Fruit fly (Drosophila melanogaster) whole organism, embryonic: ENCODE measurements around the gene vas.

Source experiments
- Abd-B ChIP-seq: fragments of 200-800 bp; sonication (Bioruptor generic); optimal IDR thresholded peaks from 2 replicates; lab custom pipeline; 2018; ENCODE audit warnings: missing biosample characterization, mild to moderate bottlenecking, missing genetic modification characterization, moderate library complexity
- Adf1 ChIP-seq: fragments of 200-800 bp; sonication (Bioruptor generic); IDR thresholded peaks from 2 replicates; pipeline ENCODE4 v1.3.6; 2022; ENCODE audit warnings: missing biosample characterization, missing genetic modification characterization
- C15 ChIP-seq: fragments of 200-800 bp; sonication (Bioruptor generic); IDR thresholded peaks from 3 replicates; pipeline ENCODE4 v1.3.6; 2022; ENCODE audit warnings: missing biosample characterization, missing genetic modification characterization
- CG10979 ChIP-seq: fragments of 200-800 bp; sonication (Bioruptor generic); optimal IDR thresholded peaks from 2 replicates; lab custom pipeline; 2018; ENCODE audit warnings: missing biosample characterization, mild to moderate bottlenecking, missing genetic modification characterization, moderate library complexity
- CG12219 ChIP-seq: fragments of 200-800 bp; sonication (Bioruptor generic); optimal IDR thresholded peaks from 3 replicates; lab custom pipeline; 2018; ENCODE audit warnings: missing biosample characterization, mild to moderate bottlenecking, missing genetic modification characterization
- CG18262 ChIP-seq: fragments of 200-800 bp; optimal IDR thresholded peaks from 3 replicates; lab custom pipeline; 2019; ENCODE audit warnings: missing biosample characterization, mild to moderate bottlenecking, missing genetic modification characterization, moderate library complexity
- CG2678 ChIP-seq: fragments of 200-800 bp; sonication (Bioruptor generic); optimal IDR thresholded peaks from 3 replicates; lab custom pipeline; 2019; ENCODE audit warnings: missing biosample characterization, mild to moderate bottlenecking, missing genetic modification characterization, moderate library complexity
- CG3163 ChIP-seq: fragments of 200-800 bp; sonication (Bioruptor generic); optimal IDR thresholded peaks from 3 replicates; lab custom pipeline; 2016; ENCODE audit warnings: missing biosample characterization, missing genetic modification characterization
- CG3726 ChIP-seq: fragments of 200-800 bp; sonication (Bioruptor generic); IDR thresholded peaks from 3 replicates; pipeline ENCODE4, ENCODE4 v1.3.6; 2022; ENCODE audit warnings: missing biosample characterization, missing genetic modification characterization
- CG4707 ChIP-seq: fragments of 200-800 bp; sonication (Bioruptor generic); optimal IDR thresholded peaks from 2 replicates; lab custom pipeline; 2018; ENCODE audit warnings: missing biosample characterization, mild to moderate bottlenecking, missing genetic modification characterization, moderate library complexity
- CG7372 ChIP-seq: fragments of 200-800 bp; sonication (Bioruptor generic); IDR thresholded peaks from 2 replicates; pipeline ENCODE4 v1.3.6; 2022; ENCODE audit warnings: missing biosample characterization, missing genetic modification characterization
- CG8281 ChIP-seq: fragments of 200-800 bp; sonication (Bioruptor generic); optimal IDR thresholded peaks from 2 replicates; lab custom pipeline; 2018; ENCODE audit warnings: missing biosample characterization, mild to moderate bottlenecking, missing genetic modification characterization, moderate library complexity
- CG8388 ChIP-seq: fragments of 200-800 bp; sonication (Bioruptor generic); optimal IDR thresholded peaks from 2 replicates; lab custom pipeline; 2019; ENCODE audit warnings: missing biosample characterization, mild to moderate bottlenecking, missing genetic modification characterization, moderate library complexity
- CG8924 ChIP-seq: fragments of 200-800 bp; optimal IDR thresholded peaks from 3 replicates; lab custom pipeline; 2019; ENCODE audit warnings: missing biosample characterization, mild to moderate bottlenecking, missing genetic modification characterization, moderate library complexity
- CG9215 ChIP-seq: fragments of 200-800 bp; sonication (Bioruptor generic); IDR thresholded peaks from 2 replicates; pipeline ENCODE4 v1.3.6; 2022; ENCODE audit warnings: missing biosample characterization, missing genetic modification characterization
- CG9876 ChIP-seq: fragments of 200-800 bp; sonication (Bioruptor generic); optimal IDR thresholded peaks from 2 replicates; lab custom pipeline; 2016; ENCODE audit warnings: missing biosample characterization, missing genetic modification characterization
- CTCF ChIP-seq: fragments of 200-800 bp; sonication (Bioruptor generic); optimal IDR thresholded peaks from 2 replicates; lab custom pipeline; 2017; ENCODE audit warnings: missing biosample characterization, mild to moderate bottlenecking, missing genetic modification characterization, moderate library complexity
- Chrac-16 ChIP-seq: fragments of 200-800 bp; sonication (Bioruptor generic); optimal IDR thresholded peaks from 3 replicates; lab custom pipeline; 2016; ENCODE audit warnings: missing biosample characterization, missing genetic modification characterization
- D19A ChIP-seq: fragments of 200-800 bp; optimal IDR thresholded peaks from 3 replicates; lab custom pipeline; 2019; ENCODE audit warnings: missing biosample characterization, mild to moderate bottlenecking, missing genetic modification characterization, moderate library complexity
- Elba2 ChIP-seq: fragments of 200-800 bp; sonication (Bioruptor generic); optimal IDR thresholded peaks from 3 replicates; lab custom pipeline; 2016; ENCODE audit warnings: missing biosample characterization, missing genetic modification characterization
- Fer1 ChIP-seq: fragments of 200-800 bp; sonication (Bioruptor generic); optimal IDR thresholded peaks from 2 replicates; lab custom pipeline; 2017; ENCODE audit warnings: missing biosample characterization, mild to moderate bottlenecking, missing genetic modification characterization
- Fer3 ChIP-seq: fragments of 200-800 bp; sonication (Bioruptor generic); optimal IDR thresholded peaks from 2 replicates; lab custom pipeline; 2018; ENCODE audit warnings: missing biosample characterization, mild to moderate bottlenecking, missing genetic modification characterization, moderate library complexity
- GATAe ChIP-seq: fragments of 200-800 bp; sonication (Bioruptor generic); conservative IDR thresholded peaks from 2 replicates; pipeline ENCODE4 v1.3.6; 2022; ENCODE audit warnings: missing biosample characterization, missing genetic modification characterization
- Gsc ChIP-seq: fragments of 200-800 bp; sonication (Bioruptor generic); IDR thresholded peaks from 2 replicates; pipeline ENCODE4 v1.3.6; 2022; ENCODE audit warnings: missing biosample characterization, missing genetic modification characterization
- HLH4C ChIP-seq: fragments of 200-800 bp; sonication (Bioruptor generic); IDR thresholded peaks from 3 replicates; pipeline ENCODE4 v1.3.6; 2022; ENCODE audit warnings: missing biosample characterization, missing genetic modification characterization; ENCODE audit not compliant: partially characterized antibody
- HmgZ ChIP-seq: fragments of 200-800 bp; sonication (Bioruptor generic); optimal IDR thresholded peaks from 2 replicates; lab custom pipeline; 2018; ENCODE audit warnings: missing biosample characterization, mild to moderate bottlenecking, missing genetic modification characterization
- Hsf ChIP-seq: fragments of 200-800 bp; sonication (Bioruptor generic); optimal IDR thresholded peaks from 3 replicates; lab custom pipeline; 2016; ENCODE audit warnings: missing biosample characterization, missing genetic modification characterization
- MTF-1 ChIP-seq: fragments of 200-800 bp; sonication (Bioruptor generic); optimal IDR thresholded peaks from 2 replicates; lab custom pipeline; 2018; ENCODE audit warnings: missing biosample characterization, mild to moderate bottlenecking, missing genetic modification characterization, borderline replicate concordance
- Rx ChIP-seq: fragments of 200-800 bp; sonication (Bioruptor generic); IDR thresholded peaks from 2 replicates; pipeline ENCODE4 v1.3.6; 2022; ENCODE audit warnings: missing biosample characterization, missing genetic modification characterization
- Sin3A ChIP-seq: fragments of >200 bp; optimal IDR thresholded peaks from 2 replicates; lab custom pipeline; 2018
- Tbp ChIP-seq: fragments of >200 bp; optimal IDR thresholded peaks from 2 replicates; lab custom pipeline; 2018; ENCODE audit warnings: missing biosample characterization, missing genetic modification characterization
- Xbp1 ChIP-seq: fragments of 200-800 bp; sonication (Bioruptor generic); optimal IDR thresholded peaks from 3 replicates; lab custom pipeline; 2016; ENCODE audit warnings: missing biosample characterization, mild to moderate bottlenecking, missing genetic modification characterization
- ase ChIP-seq: fragments of 200-800 bp; sonication (Bioruptor generic); IDR thresholded peaks from 3 replicates; pipeline ENCODE4 v1.3.6; 2022; ENCODE audit warnings: missing biosample characterization, missing genetic modification characterization
- ash1 ChIP-seq: fragments of 200-800 bp; sonication (Bioruptor generic); optimal IDR thresholded peaks from 2 replicates; lab custom pipeline; 2018; ENCODE audit warnings: missing biosample characterization, mild to moderate bottlenecking, missing genetic modification characterization
- az2 ChIP-seq: fragments of 200-800 bp; sonication (Bioruptor generic); optimal IDR thresholded peaks from 3 replicates; lab custom pipeline; 2016; ENCODE audit warnings: missing biosample characterization, missing genetic modification characterization
- bigmax ChIP-seq: fragments of 200-800 bp; sonication (Bioruptor generic); optimal IDR thresholded peaks from 2 replicates; lab custom pipeline; 2018; ENCODE audit warnings: missing biosample characterization, mild to moderate bottlenecking, missing genetic modification characterization
- bowl ChIP-seq: fragments of 200-800 bp; sonication (Bioruptor generic); IDR thresholded peaks from 2 replicates; pipeline ENCODE4 v1.3.6; 2022; ENCODE audit warnings: missing biosample characterization, missing genetic modification characterization
- crol ChIP-seq: fragments of 200-800 bp; sonication (Bioruptor generic); IDR thresholded peaks from 2 replicates; pipeline ENCODE4 v1.3.6; 2022; ENCODE audit warnings: missing biosample characterization, missing genetic modification characterization
- dati ChIP-seq: fragments of 200-800 bp; sonication (Bioruptor generic); IDR thresholded peaks from 2 replicates; pipeline ENCODE4 v1.3.6; 2022; ENCODE audit warnings: missing biosample characterization, missing genetic modification characterization
- emc ChIP-seq: fragments of 200-800 bp; sonication (Bioruptor generic); optimal IDR thresholded peaks from 2 replicates; lab custom pipeline; 2016; ENCODE audit warnings: missing biosample characterization, missing genetic modification characterization
- grau ChIP-seq: fragments of 200-800 bp; optimal IDR thresholded peaks from 3 replicates; lab custom pipeline; 2019; ENCODE audit warnings: missing biosample characterization, mild to moderate bottlenecking, missing genetic modification characterization, moderate library complexity
- grn ChIP-seq: fragments of 200-800 bp; sonication (Bioruptor generic); optimal IDR thresholded peaks from 3 replicates; lab custom pipeline; 2017; ENCODE audit warnings: missing biosample characterization, missing genetic modification characterization
- gt ChIP-seq: fragments of 200-800 bp; sonication (Bioruptor generic); IDR thresholded peaks from 2 replicates; pipeline ENCODE4 v1.3.6; 2022; ENCODE audit warnings: missing biosample characterization, missing genetic modification characterization
- jigr1 ChIP-seq: fragments of 200-800 bp; sonication (Bioruptor generic); IDR thresholded peaks from 3 replicates; pipeline ENCODE4 v1.3.6; 2022; ENCODE audit warnings: missing biosample characterization, missing genetic modification characterization
- kah ChIP-seq: fragments of 200-800 bp; sonication (Bioruptor generic); optimal IDR thresholded peaks from 2 replicates; lab custom pipeline; 2018; ENCODE audit warnings: missing biosample characterization, mild to moderate bottlenecking, missing genetic modification characterization
- lbe ChIP-seq: fragments of 200-800 bp; sonication (Bioruptor generic); optimal IDR thresholded peaks from 2 replicates; lab custom pipeline; 2016; ENCODE audit warnings: missing biosample characterization, mild to moderate bottlenecking, missing genetic modification characterization
- mld ChIP-seq: fragments of 200-800 bp; sonication (Bioruptor generic); IDR thresholded peaks from 3 replicates; pipeline ENCODE4 v1.3.6; 2022; ENCODE audit warnings: missing biosample characterization, missing genetic modification characterization; ENCODE audit not compliant: partially characterized antibody
- pita ChIP-seq: fragments of 200-800 bp; sonication (Bioruptor generic); optimal IDR thresholded peaks from 2 replicates; lab custom pipeline; 2017; ENCODE audit warnings: missing biosample characterization, mild to moderate bottlenecking, missing genetic modification characterization
- rib ChIP-seq: fragments of 200-800 bp; sonication (Bioruptor generic); IDR thresholded peaks from 2 replicates; pipeline ENCODE4 v1.3.6; 2022; ENCODE audit warnings: missing biosample characterization, missing genetic modification characterization
- shn ChIP-seq: fragments of 200-800 bp; sonication (Bioruptor generic); optimal IDR thresholded peaks from 3 replicates; lab custom pipeline; 2016; ENCODE audit warnings: missing biosample characterization, missing genetic modification characterization
- slp2 ChIP-seq: fragments of 200-800 bp; sonication (Bioruptor generic); optimal IDR thresholded peaks from 2 replicates; lab custom pipeline; 2016; ENCODE audit warnings: missing biosample characterization, missing genetic modification characterization
- tgo ChIP-seq: fragments of 200-800 bp; sonication (Bioruptor generic); IDR thresholded peaks from 3 replicates; pipeline ENCODE4 v1.3.6; 2022; ENCODE audit warnings: missing biosample characterization, missing genetic modification characterization
- tup ChIP-seq: fragments of 200-800 bp; sonication (Bioruptor generic); optimal IDR thresholded peaks from 2 replicates; lab custom pipeline; 2016; ENCODE audit warnings: missing biosample characterization, mild to moderate bottlenecking, missing genetic modification characterization, moderate library complexity
- unpg ChIP-seq: fragments of 200-800 bp; sonication (Bioruptor generic); optimal IDR thresholded peaks from 3 replicates; lab custom pipeline; 2018; ENCODE audit warnings: missing biosample characterization, mild to moderate bottlenecking, missing genetic modification characterization, moderate library complexity

vas gene

dm6 chr2L:15061368-15061767 is at the start of gene vas, which contains the start of gene solo (continued):
- TF ChIP-seq ash1 (GFP tag; lab: Kevin White, UChicago) (no peak), grau (tag; lab: Kevin White, UChicago) (peak; percentile 68), CG8281 (tag; lab: Kevin White, UChicago) (no peak), emc (no peak), D19A (peak; percentile 46), Gsc (GFP tag; lab: Robert Waterston, UW) (no peak), Hsf (GFP tag; lab: Kevin White, UChicago) (peak; percentile 48), az2 (GFP tag; lab: Kevin White, UChicago) (peak; percentile 26), bowl (GFP tag; lab: Robert Waterston, UW) (no peak), GATAe (GFP tag; lab: Robert Waterston, UW) (no peak), C15 (no peak), slp2 (GFP tag; lab: Kevin White, UChicago) (no peak), tgo (no peak), CG7372 (GFP tag; lab: Robert Waterston, UW) (no peak), CG8924 (tag; lab: Kevin White, UChicago) (peak; percentile 64), CG3163 (GFP tag; lab: Kevin White, UChicago) (no peak), pita (GFP tag; lab: Kevin White, UChicago) (no peak), bigmax (GFP tag; lab: Kevin White, UChicago) (no peak), dati (GFP tag; lab: Robert Waterston, UW) (no peak), lbe (GFP tag; lab: Kevin White, UChicago) (no peak), CG9876 (no peak), CG9215 (GFP tag; lab: Robert Waterston, UW) (no peak), CG12219 (GFP tag; lab: Kevin White, UChicago) (no peak), CTCF (GFP tag; lab: Kevin White, UChicago) (no peak), ase (GFP tag; lab: Robert Waterston, UW) (no peak), grn (GFP tag; lab: Kevin White, UChicago) (no peak), HLH4C (GFP tag; lab: Robert Waterston, UW) (peak; percentile 46; the same call in 1 of the 3 replicates), Xbp1 (peak; percentile 59), tup (GFP tag; lab: Kevin White, UChicago) (no peak), jigr1 (GFP tag; lab: Robert Waterston, UW) (no peak), Rx (GFP tag; lab: Robert Waterston, UW) (no peak), unpg (GFP tag; lab: Kevin White, UChicago) (peak; percentile 64), shn (GFP tag; lab: Kevin White, UChicago) (no peak), Chrac-16 (GFP tag; lab: Kevin White, UChicago) (peak; percentile 50), CG18262 (tag; lab: Kevin White, UChicago) (peak; percentile 59), CG10979 (peak; percentile 36), CG8388 (GFP tag; lab: Kevin White, UChicago) (peak; percentile 34), mld (no peak), Abd-B (GFP tag; lab: Kevin White, UChicago) (peak; percentile 70), Sin3A (lab: Kevin White, UChicago) (no peak), CG3726 (GFP tag; lab: Robert Waterston, UW) (no peak), HmgZ (tag; lab: Kevin White, UChicago) (peak; percentile 55), kah (GFP tag; lab: Kevin White, UChicago) (peak; percentile 2), Adf1 (GFP tag; lab: Robert Waterston, UW) (no peak), Fer3 (peak; percentile 49), CG2678 (tag; lab: Kevin White, UChicago) (peak; percentile 67), CG4707 (peak; percentile 27), gt (no peak), rib (no peak), Tbp (GFP tag; lab: Kevin White, UChicago) (no peak), crol (GFP tag; lab: Robert Waterston, UW) (no peak), MTF-1 (GFP tag; lab: Kevin White, UChicago) (no peak), Elba2 (no peak), Fer1 (peak; percentile 5)
